Worm (Caenorhabditis elegans) whole organism, L3 larva: Measurements from ENCODE around the gene faah-4.

Experiments used
- ceh-82 ChIP-seq: fragments of 150-350 bp; optimal IDR thresholded peaks from 2 replicates; lab custom pipeline; 2014; ENCODE audit warnings: missing biosample characterization, missing genetic modification characterization
- egl-27 ChIP-seq: sonication (generic microtip); optimal IDR thresholded peaks from 4 replicates; lab custom pipeline; 2017; ENCODE audit warnings: missing biosample characterization, missing genetic modification reagents, missing genetic modification characterization
- elt-3 ChIP-seq, 3 experiments: fragments of 150-350 bp in 1 of 3; sonication (generic microtip) in 2 of 3; optimal IDR thresholded peaks; 2 replicates in 2 of 3; 4 replicates in 1 of 3; lab custom pipeline; 2014 to 2017; ENCODE audit warnings: missing biosample characterization in 3 of 3, missing genetic modification characterization in 3 of 3
- jun-1 ChIP-seq: fragments of 150-350 bp; optimal IDR thresholded peaks from 2 replicates; lab custom pipeline; 2014; ENCODE audit warnings: missing biosample characterization, missing genetic modification reagents, missing genetic modification characterization
- nhr-11 ChIP-seq: fragments of 150-350 bp; optimal IDR thresholded peaks from 2 replicates; lab custom pipeline; 2014; ENCODE audit warnings: missing biosample characterization, missing genetic modification characterization
- pqm-1 ChIP-seq: fragments of 150-350 bp; optimal IDR thresholded peaks from 2 replicates; lab custom pipeline; 2017; ENCODE audit warnings: missing biosample characterization, missing genetic modification characterization, inconsistent platforms
- tbx-2 ChIP-seq: sonication (generic microtip); optimal IDR thresholded peaks from 2 replicates; lab custom pipeline; 2016; ENCODE audit warnings: mild to moderate bottlenecking, missing genetic modification characterization, missing compliant biosample characterization
- unc-62 ChIP-seq: fragments of 150-350 bp; sonication (generic microtip); optimal IDR thresholded peaks from 4 replicates; lab custom pipeline; 2014; ENCODE audit warnings: missing biosample characterization, missing genetic modification reagents, missing genetic modification characterization

- TF ChIP-seq pqm-1 (tag; lab: Kevin White, UChicago) (no peak), nhr-11 (no peak), tbx-2 (tag; lab: Kevin White, UChicago) (no peak), elt-3 (tag; optimal IDR thresholded peaks at IDR 0.05; lab: Kevin White, UChicago) (no peak), ceh-82 (tag; lab: Kevin White, UChicago) (no peak), unc-62 (no peak), egl-27 (no peak), jun-1 (tag; lab: Kevin White, UChicago) (no peak)
Observed at ce11 chrIII:11895504-11895903, 14.2 kb downstream of the faah-4 start.
